Fruit fly (Drosophila melanogaster) whole organism, adult: ENCODE data around the gene ZnT77C.

Experiments used
- CG11617 ChIP-seq: fragments of 200-800 bp; sonication (Bioruptor generic); optimal IDR thresholded peaks from 2 replicates; lab custom pipeline; 2017; ENCODE audit warnings: mild to moderate bottlenecking, missing biosample characterization, missing genetic modification reagents, missing genetic modification characterization
- CG12768 ChIP-seq: fragments of 200-800 bp; sonication (Bioruptor generic); optimal IDR thresholded peaks from 2 replicates; lab custom pipeline; 2017; ENCODE audit warnings: missing biosample characterization, missing genetic modification characterization, mild to moderate bottlenecking, moderate library complexity, missing genetic modification reagents
- CG14711 ChIP-seq: fragments of 200-800 bp; sonication (Bioruptor generic); optimal IDR thresholded peaks from 2 replicates; lab custom pipeline; 2018; ENCODE audit warnings: missing biosample characterization, mild to moderate bottlenecking, missing genetic modification characterization, moderate library complexity
- CG1620 ChIP-seq: fragments of 200-800 bp; sonication (Bioruptor generic); optimal IDR thresholded peaks from 2 replicates; lab custom pipeline; 2016; ENCODE audit warnings: missing biosample characterization, missing genetic modification characterization
- CG33017 ChIP-seq: fragments of 200-800 bp; sonication (Bioruptor generic); optimal IDR thresholded peaks from 2 replicates; lab custom pipeline; 2018; ENCODE audit warnings: missing biosample characterization, mild to moderate bottlenecking, missing genetic modification characterization, moderate library complexity
- CG5204 ChIP-seq: fragments of 200-800 bp; sonication (Bioruptor generic); optimal IDR thresholded peaks from 2 replicates; lab custom pipeline; 2016; ENCODE audit warnings: missing biosample characterization, missing genetic modification characterization
- CG7045 ChIP-seq: fragments of 200-800 bp; sonication (Bioruptor generic); optimal IDR thresholded peaks from 2 replicates; lab custom pipeline; 2017; ENCODE audit warnings: missing biosample characterization, mild to moderate bottlenecking, missing genetic modification characterization
- CG7101 ChIP-seq: fragments of 200-800 bp; sonication (Bioruptor generic); optimal IDR thresholded peaks from 2 replicates; lab custom pipeline; 2018; ENCODE audit warnings: missing biosample characterization, mild to moderate bottlenecking, missing genetic modification characterization, moderate library complexity
- Clk ChIP-seq: fragments of 200-800 bp; sonication (Bioruptor generic); optimal IDR thresholded peaks from 2 replicates; lab custom pipeline; 2017; ENCODE audit warnings: missing biosample characterization, missing genetic modification characterization
- Crg-1 ChIP-seq: fragments of 200-800 bp; sonication (Bioruptor generic); optimal IDR thresholded peaks from 2 replicates; lab custom pipeline; 2016; ENCODE audit warnings: missing biosample characterization, missing genetic modification characterization
- Hr96 ChIP-seq: fragments of 200-800 bp; sonication (Bioruptor generic); optimal IDR thresholded peaks from 2 replicates; lab custom pipeline; 2016; ENCODE audit warnings: missing biosample characterization, missing genetic modification characterization
- Mnt ChIP-seq: fragments of 200-800 bp; sonication (Bioruptor generic); optimal IDR thresholded peaks from 2 replicates; lab custom pipeline; 2016; ENCODE audit warnings: missing biosample characterization, mild to moderate bottlenecking, missing genetic modification characterization
- bab1 ChIP-seq: fragments of 200-800 bp; sonication (Bioruptor generic); optimal IDR thresholded peaks from 3 replicates; lab custom pipeline; 2019; ENCODE audit warnings: missing biosample characterization, mild to moderate bottlenecking, missing genetic modification characterization, moderate library complexity
- cic ChIP-seq: fragments of 200-800 bp; sonication (Bioruptor generic); optimal IDR thresholded peaks from 2 replicates; lab custom pipeline; 2017; ENCODE audit warnings: missing biosample characterization, mild to moderate bottlenecking, missing genetic modification characterization, moderate library complexity
- cnc ChIP-seq, 2 experiments: fragments of >200 bp; optimal IDR thresholded peaks; 2 replicates each; lab custom pipeline; 2017
- kay ChIP-seq: fragments of 200-800 bp; sonication (Bioruptor generic); peaks from one replicate; lab custom pipeline; 2016; ENCODE audit warnings: missing biosample characterization, missing genetic modification characterization, borderline replicate concordance
- ovo ChIP-seq: fragments of 200-800 bp; sonication (Bioruptor generic); optimal IDR thresholded peaks from 2 replicates; lab custom pipeline; 2016; ENCODE audit warnings: missing biosample characterization, missing genetic modification characterization
- pad ChIP-seq: fragments of 200-800 bp; sonication (Bioruptor generic); optimal IDR thresholded peaks from 3 replicates; lab custom pipeline; 2017; ENCODE audit warnings: missing biosample characterization, missing genetic modification characterization, mild to moderate bottlenecking, moderate library complexity, missing genetic modification reagents
- tj ChIP-seq: fragments of 200-800 bp; sonication (Bioruptor generic); optimal IDR thresholded peaks from 3 replicates; lab custom pipeline; 2017; ENCODE audit warnings: missing biosample characterization, mild to moderate bottlenecking, missing genetic modification characterization, moderate library complexity
- toe ChIP-seq: fragments of 200-800 bp; sonication (Bioruptor generic); optimal IDR thresholded peaks from 2 replicates; lab custom pipeline; 2016; ENCODE audit warnings: missing biosample characterization, missing genetic modification characterization

Gene ZnT77C

DNA sequence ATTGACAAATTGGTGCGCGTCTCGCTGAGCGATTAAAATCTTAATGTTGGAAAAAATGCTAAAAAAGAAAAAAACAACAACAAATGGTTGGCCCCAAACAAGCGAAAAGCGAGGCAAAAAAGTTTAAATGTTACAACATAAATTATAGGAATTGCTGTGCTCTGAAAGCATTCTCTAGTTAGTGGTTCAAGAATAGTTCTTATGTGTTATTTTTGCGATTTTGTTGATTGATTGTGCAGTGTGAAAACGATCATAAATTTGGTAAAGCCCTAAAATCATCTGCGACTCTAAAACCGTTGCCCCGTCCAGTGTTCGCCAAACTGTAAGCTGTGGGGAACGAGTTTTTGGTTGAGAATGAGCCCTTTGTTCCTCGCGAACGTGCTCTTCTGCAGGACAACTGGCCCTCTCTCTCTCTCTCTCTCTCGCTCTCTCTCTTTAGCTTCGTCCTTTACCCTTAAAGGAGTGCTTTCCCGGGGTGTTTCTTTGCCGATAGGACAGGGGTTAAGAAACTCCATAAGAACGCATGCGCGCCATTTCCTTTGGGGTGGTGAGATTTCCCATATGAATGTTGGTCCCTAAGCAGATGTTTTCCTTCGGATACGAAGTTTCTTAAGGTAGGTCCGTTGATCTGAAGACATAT is 51.9 kb downstream of the ZnT77C start:
- no peak for TF ChIP-seq CG7101 (tag; lab: Kevin White, UChicago)
- no peak for TF ChIP-seq Mnt
- TF ChIP-seq CG12768 (GFP tag; lab: Kevin White, UChicago), result no peak
- TF ChIP-seq ovo (GFP tag; lab: Kevin White, UChicago), result no peak
- TF ChIP-seq cic, result no peak
- TF ChIP-seq CG1620 (GFP tag; lab: Kevin White, UChicago), result no peak
- TF ChIP-seq pad (GFP tag; lab: Kevin White, UChicago), result no peak

DNA sequence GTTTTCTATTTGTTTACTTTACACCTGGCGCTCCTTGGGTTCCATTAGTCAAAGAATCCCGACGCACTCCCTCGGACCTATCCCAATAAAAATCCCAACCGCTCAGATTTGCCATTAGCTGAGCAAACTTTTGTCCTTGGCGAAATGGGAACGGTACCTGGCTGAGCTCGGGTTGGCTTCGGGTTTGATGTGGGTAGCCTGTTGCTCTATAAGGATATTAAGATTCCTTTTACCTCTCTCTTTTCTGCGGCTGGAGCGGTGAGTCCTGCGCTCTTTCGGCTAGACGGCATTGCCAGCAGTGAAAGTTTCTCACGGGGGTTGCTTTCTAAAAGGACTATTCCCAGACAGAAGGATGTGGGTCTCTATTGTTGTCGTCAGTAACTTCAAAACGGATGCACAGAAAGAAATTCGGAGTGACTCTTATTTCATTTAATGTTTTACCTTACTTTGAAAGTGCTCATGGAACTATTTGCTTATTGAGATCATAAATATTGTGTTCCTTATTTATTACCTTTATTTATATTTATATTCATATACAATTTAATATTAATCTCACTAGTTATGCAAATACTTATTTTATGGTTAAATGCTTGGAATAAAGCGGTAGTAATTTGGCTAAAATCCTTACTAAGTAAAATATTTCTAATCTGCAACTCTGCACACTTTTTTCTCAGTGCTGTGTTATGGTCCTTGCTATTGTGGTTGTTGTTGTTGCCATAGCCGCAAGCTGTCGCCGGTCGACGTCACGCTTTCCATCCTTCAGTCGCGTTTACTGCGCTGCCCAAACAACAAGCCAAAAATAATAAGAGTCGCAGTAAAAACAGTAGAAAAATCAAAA is 52.9 kb downstream of the ZnT77C start, which contains the start of gene CG5910:
Gene CG5910 (plus strand): TSS at position 788 of the 838 bp plus-strand sequence.
- TF ChIP-seq pad (GFP tag; lab: Kevin White, UChicago), result no peak
- TF ChIP-seq toe, result no peak
- TF ChIP-seq CG14711, result peak; percentile 18
- no peak for TF ChIP-seq CG5204 (GFP tag; lab: Kevin White, UChicago)
- TF ChIP-seq Mnt, result no peak
- TF ChIP-seq Clk (GFP tag; lab: Kevin White, UChicago), result no peak
- TF ChIP-seq CG7045, result peak; percentile 7
- no peak for TF ChIP-seq kay (GFP tag; lab: Kevin White, UChicago)
- no peak for TF ChIP-seq bab1 (GFP tag; lab: Kevin White, UChicago)

DNA sequence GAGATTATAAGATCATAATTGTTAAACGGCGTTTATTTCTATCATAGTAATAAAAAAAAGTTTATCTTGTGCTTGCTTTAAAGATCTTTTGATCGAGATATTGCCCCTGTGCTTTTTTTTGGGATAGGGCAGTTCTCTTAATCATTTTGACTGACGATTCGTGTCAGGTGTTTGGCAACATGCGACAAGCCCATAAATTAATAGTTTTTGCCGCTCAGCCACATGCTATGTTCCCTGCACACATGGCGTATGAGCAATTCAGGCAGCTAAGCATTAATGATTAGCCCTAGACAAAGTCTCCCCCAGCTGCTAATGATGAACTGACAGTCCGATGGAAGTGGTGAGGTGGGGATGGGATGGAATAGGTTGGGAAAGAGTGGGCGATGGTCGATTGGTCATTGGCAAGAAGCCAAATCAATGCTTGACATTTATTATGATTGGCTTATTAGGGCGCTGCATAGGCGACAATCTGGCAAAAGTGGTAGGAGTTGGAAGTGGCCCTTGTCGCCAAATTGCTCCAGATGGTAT is 53.8 kb downstream of the ZnT77C start:
- TF ChIP-seq CG5204 (GFP tag; lab: Kevin White, UChicago) (no peak), cnc (optimal IDR thresholded peaks at IDR 0.05; lab: Kevin White, UChicago) (no peak), ovo (GFP tag; lab: Kevin White, UChicago) (no peak), Mnt (no peak), Hr96 (GFP tag; lab: Kevin White, UChicago) (no peak), Clk (GFP tag; lab: Kevin White, UChicago) (no peak), CG1620 (GFP tag; lab: Kevin White, UChicago) (no peak), bab1 (GFP tag; lab: Kevin White, UChicago) (no peak), Crg-1 (GFP tag; lab: Kevin White, UChicago) (no peak), CG14711 (no peak), kay (GFP tag; lab: Kevin White, UChicago) (no peak), CG7101 (tag; lab: Kevin White, UChicago) (no peak), CG11617 (GFP tag; lab: Kevin White, UChicago) (no peak), CG12768 (GFP tag; lab: Kevin White, UChicago) (no peak), CG7045 (no peak), CG33017 (tag; lab: Kevin White, UChicago) (no peak), cic (no peak), pad (GFP tag; lab: Kevin White, UChicago) (no peak), tj (GFP tag; lab: Kevin White, UChicago) (no peak), toe (no peak)

DNA sequence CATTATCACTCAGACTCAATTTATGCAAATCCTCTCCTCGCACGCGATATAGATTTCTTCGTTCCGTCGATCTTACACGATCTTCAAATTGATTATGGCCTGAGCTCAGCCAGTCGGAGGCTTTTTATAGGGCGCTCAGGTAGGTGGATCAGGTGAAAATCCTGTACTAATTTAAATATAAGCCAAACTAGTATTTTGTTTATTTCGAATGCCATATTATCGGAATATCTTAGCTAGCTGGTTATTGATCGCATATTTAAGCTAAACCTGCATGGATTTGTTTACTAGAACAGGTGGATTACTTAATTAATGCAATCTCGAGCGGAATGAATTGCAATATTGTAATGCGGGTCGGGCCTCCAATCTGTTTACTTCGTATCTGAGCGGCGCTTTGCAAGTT is 54.9 kb downstream of the ZnT77C start, which contains the start of gene Hpd:
Gene Hpd (minus strand): TSS at position 101 of the 400 bp plus-strand sequence.
- TF ChIP-seq bab1 (GFP tag; lab: Kevin White, UChicago) (no peak), ovo (GFP tag; lab: Kevin White, UChicago) (no peak)

DNA sequence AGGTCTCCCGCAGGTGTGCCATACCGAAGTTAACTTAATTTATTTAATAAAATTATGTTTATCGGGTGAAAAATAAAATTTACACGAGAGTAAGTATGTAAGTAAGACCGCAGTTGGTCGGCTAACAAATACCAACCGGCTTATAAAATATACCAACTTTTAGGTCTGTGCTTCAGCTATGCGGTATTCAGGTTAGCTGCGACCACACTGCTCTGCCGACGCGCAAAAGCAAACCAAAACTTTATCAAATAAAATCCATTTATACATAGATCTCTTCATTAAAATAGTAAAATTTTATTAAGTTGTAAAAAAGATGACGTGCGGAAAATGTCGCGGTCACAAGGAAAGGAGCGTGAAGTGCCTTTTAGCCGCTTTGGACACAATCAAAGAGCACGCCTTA is 58.7 kb downstream of the ZnT77C start, which contains the start of the genes mRpL15 and CtIP:
Gene mRpL15 (minus strand): TSS at position 141 of the 400 bp plus-strand sequence.
Gene CtIP (plus strand): TSS at position 182 of the 400 bp plus-strand sequence.
- TF ChIP-seq cic (no peak), Mnt (peak; percentile 16)
